Worm (Caenorhabditis elegans) whole organism, L1 larva: ENCODE measurements around the gene taf-12.

ENCODE experiments used
- egl-27 ChIP-seq, 2 experiments: fragments of 150-350 bp in 1 of 2; sonication (generic microtip); optimal IDR thresholded peaks; 3 replicates each; lab custom pipeline; 2017 to 2018; ENCODE audit warnings: missing biosample characterization in 2 of 2, missing genetic modification characterization in 2 of 2, missing genetic modification reagents in 2 of 2
- mep-1 ChIP-seq: fragments of 150-350 bp; optimal IDR thresholded peaks from 2 replicates; lab custom pipeline; 2014; ENCODE audit warnings: missing biosample characterization, missing genetic modification characterization

DNA sequence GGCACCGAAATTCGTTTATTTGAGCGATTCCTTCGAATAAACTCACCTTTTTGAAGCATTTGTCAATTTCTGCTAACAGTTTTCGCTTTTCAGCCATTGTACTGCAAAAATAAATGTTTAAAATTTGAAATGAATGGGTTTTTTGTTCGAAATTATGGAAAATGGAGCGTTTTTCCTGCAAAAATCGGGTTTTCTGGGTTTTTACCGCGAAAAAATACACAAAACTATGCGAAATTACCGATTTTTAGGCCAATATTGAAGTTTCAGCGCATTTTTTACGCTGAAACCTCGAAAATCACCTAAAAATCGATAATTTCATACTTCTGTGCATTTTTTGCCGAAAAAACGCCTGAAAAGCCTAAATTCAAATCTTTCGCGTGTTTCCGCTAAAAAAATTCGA lies 22.7 kb downstream of the taf-12 start, which contains the start of gene ntl-3:
- TF ChIP-seq mep-1 (tag; lab: Kevin White, UChicago), result no peak
- TF ChIP-seq egl-27 (tag; optimal IDR thresholded peaks at IDR 0.05; lab: Kevin White, UChicago), result no peak
